Worm (Caenorhabditis elegans): Measurements from ENCODE around the gene col-121.
A peak's percentile ranks its signal among the peaks of the same experiment; 100 is the strongest.

The col-121 gene

ce11 chrIV:9374529-9374928 lies 21.5 kb downstream of the col-121 start, which contains the start of gene C10C5.3:
TSS of gene C10C5.3 (plus strand) at chrIV:9374829.
- TF ChIP-seq nhr-237 (tag; optimal IDR thresholded peaks at IDR 0.05) (no peak), fkh-2 (tag; optimal IDR thresholded peaks at IDR 0.05) (no peak), elt-1 (tag; optimal IDR thresholded peaks at IDR 0.05) (no peak), nhr-23 (tag; optimal IDR thresholded peaks at IDR 0.05) (no peak)

ce11 chrIV:9371126-9371525 lies 24.9 kb downstream of the col-121 start, which contains the start of gene fbxc-58:
TSS of gene fbxc-58 (plus strand) at chrIV:9371508.
- TF ChIP-seq sea-2 (GFP tag; optimal IDR thresholded peaks at IDR 0.05) (no peak), mml-1 (tag; optimal IDR thresholded peaks at IDR 0.05) (no peak), nhr-67 (tag; optimal IDR thresholded peaks at IDR 0.05) (no peak), hmg-11 (tag; optimal IDR thresholded peaks at IDR 0.05) (no peak), nhr-77 (tag; optimal IDR thresholded peaks at IDR 0.05) (no peak), fos-1 (tag; optimal IDR thresholded peaks at IDR 0.05) (no peak), ama-1 (optimal IDR thresholded peaks at IDR 0.05) (no peak), ceh-9 (tag; optimal IDR thresholded peaks at IDR 0.05) (no peak), pqm-1 (tag; optimal IDR thresholded peaks at IDR 0.05) (no peak), nhr-237 (tag; optimal IDR thresholded peaks at IDR 0.05) (no peak), nhr-11 (tag; optimal IDR thresholded peaks at IDR 0.05) (no peak), lin-39 (tag; optimal IDR thresholded peaks at IDR 0.05) (no peak), elt-1 (tag; optimal IDR thresholded peaks at IDR 0.05) (no peak)

ce11 chrIV:9367852-9368627 lies 28.0 kb downstream of the col-121 start:
- TF ChIP-seq ama-1 (optimal IDR thresholded peaks at IDR 0.05) (no peak), pqm-1 (tag; optimal IDR thresholded peaks at IDR 0.05) (peak; percentile 31), pha-4 (tag; optimal IDR thresholded peaks at IDR 0.05) (peak; percentile 90), snpc-4 (tag; optimal IDR thresholded peaks at IDR 0.05) (peak; percentile 21)

ce11 chrIV:9366411-9366810 lies 29.6 kb downstream of the col-121 start, which contains the start of gene pezo-1:
TSS of gene pezo-1 (minus strand) at chrIV:9366511.
- no peak for TF ChIP-seq daf-12 (tag; optimal IDR thresholded peaks at IDR 0.05)
- no peak for TF ChIP-seq nhr-77 (tag; optimal IDR thresholded peaks at IDR 0.05)
- TF ChIP-seq fkh-2 (tag; optimal IDR thresholded peaks at IDR 0.05) = no peak
- TF ChIP-seq aly-2 (tag; optimal IDR thresholded peaks at IDR 0.05) = no peak
- TF ChIP-seq elt-1 (tag; optimal IDR thresholded peaks at IDR 0.05) = no peak
- TF ChIP-seq pqm-1 (tag; optimal IDR thresholded peaks at IDR 0.05) = no peak
- no peak for TF ChIP-seq unc-62 (GFP tag; optimal IDR thresholded peaks at IDR 0.05)
- no peak for TF ChIP-seq ztf-11 (tag; optimal IDR thresholded peaks at IDR 0.05)
- no peak for TF ChIP-seq lsy-12 (tag; optimal IDR thresholded peaks at IDR 0.05)
- TF ChIP-seq nhr-67 (tag; optimal IDR thresholded peaks at IDR 0.05) = no peak
- no peak for TF ChIP-seq R02D3.7 (tag; optimal IDR thresholded peaks at IDR 0.05)

ce11 chrIV:9353728-9354127 lies 42.3 kb downstream of the col-121 start:
- no peak for TF ChIP-seq nhr-11 (tag; optimal IDR thresholded peaks at IDR 0.05)
- TF ChIP-seq skn-1 (tag; optimal IDR thresholded peaks at IDR 0.05) = no peak
- TF ChIP-seq aly-2 (tag; optimal IDR thresholded peaks at IDR 0.05) = no peak
- no peak for TF ChIP-seq elt-3 (tag; optimal IDR thresholded peaks at IDR 0.05)
- TF ChIP-seq lsy-12 (tag; optimal IDR thresholded peaks at IDR 0.05) = no peak
- no peak for TF ChIP-seq egl-27 (tag; optimal IDR thresholded peaks at IDR 0.05)
- no peak for TF ChIP-seq nhr-12 (tag; optimal IDR thresholded peaks at IDR 0.05)
- TF ChIP-seq nhr-43 (tag; optimal IDR thresholded peaks at IDR 0.05; ENCODE audit: poor library complexity, severe bottlenecking) = no peak
- TF ChIP-seq ztf-11 (tag; optimal IDR thresholded peaks at IDR 0.05) = no peak
- TF ChIP-seq ztf-4 (tag; optimal IDR thresholded peaks at IDR 0.05) = no peak
- no peak for TF ChIP-seq nhr-76 (tag; optimal IDR thresholded peaks at IDR 0.05)
- TF ChIP-seq unc-39 (tag; optimal IDR thresholded peaks at IDR 0.05) = no peak
- TF ChIP-seq nhr-237 (tag; optimal IDR thresholded peaks at IDR 0.05) = no peak
